Fruit fly (Drosophila melanogaster) whole organism, embryonic: Measurements from ENCODE around the gene Ubc7.
A peak's percentile ranks its signal among the peaks of the same experiment; 100 is the strongest.

Experiments
- CG10267 ChIP-seq: fragments of 200-800 bp; sonication (Bioruptor generic); optimal IDR thresholded peaks from 2 replicates; lab custom pipeline; 2018; ENCODE audit warnings: missing biosample characterization, mild to moderate bottlenecking, missing genetic modification characterization, moderate library complexity
- CG12071 ChIP-seq: fragments of 200-800 bp; sonication (Bioruptor generic); optimal IDR thresholded peaks from 3 replicates; lab custom pipeline; 2018; ENCODE audit warnings: missing biosample characterization, mild to moderate bottlenecking, missing genetic modification characterization
- CG12299 ChIP-seq: fragments of 200-800 bp; sonication (Bioruptor generic); optimal IDR thresholded peaks from 2 replicates; lab custom pipeline; 2018; ENCODE audit warnings: missing biosample characterization, mild to moderate bottlenecking, missing genetic modification characterization
- CG12391 ChIP-seq: fragments of 200-800 bp; sonication (Bioruptor generic); optimal IDR thresholded peaks from 3 replicates; lab custom pipeline; 2018; ENCODE audit warnings: missing biosample characterization, mild to moderate bottlenecking, missing genetic modification characterization, moderate library complexity
- CG12744 ChIP-seq: fragments of 200-800 bp; sonication (Bioruptor generic); optimal IDR thresholded peaks from 2 replicates; lab custom pipeline; 2016; ENCODE audit warnings: missing biosample characterization, missing genetic modification characterization
- CG13894 ChIP-seq: fragments of 200-800 bp; sonication (Bioruptor generic); optimal IDR thresholded peaks from 3 replicates; lab custom pipeline; 2018; ENCODE audit warnings: missing biosample characterization, mild to moderate bottlenecking, missing genetic modification characterization, moderate library complexity
- CG14014 ChIP-seq: fragments of 200-800 bp; sonication (Bioruptor generic); IDR thresholded peaks from 2 replicates; pipeline ENCODE4 v1.3.6; 2022; ENCODE audit warnings: missing biosample characterization, missing genetic modification characterization
- CG15601 ChIP-seq: fragments of 200-800 bp; sonication (Bioruptor generic); optimal IDR thresholded peaks from 3 replicates; lab custom pipeline; 2019; ENCODE audit warnings: missing biosample characterization, mild to moderate bottlenecking, missing genetic modification characterization, moderate library complexity
- CG15696 ChIP-seq: fragments of 200-800 bp; sonication (Bioruptor generic); optimal IDR thresholded peaks from 2 replicates; lab custom pipeline; 2019; ENCODE audit warnings: missing biosample characterization, mild to moderate bottlenecking, missing genetic modification characterization, moderate library complexity
- CG16813 ChIP-seq: fragments of 200-800 bp; sonication (Bioruptor generic); IDR thresholded peaks from 3 replicates; pipeline ENCODE4 v1.3.6; 2022; ENCODE audit warnings: missing biosample characterization, missing genetic modification characterization; ENCODE audit not compliant: partially characterized antibody
- CG2116 ChIP-seq: fragments of 200-800 bp; sonication (Bioruptor generic); optimal IDR thresholded peaks from 3 replicates; lab custom pipeline; 2018; ENCODE audit warnings: missing biosample characterization, mild to moderate bottlenecking, missing genetic modification characterization
- CG32532 ChIP-seq: fragments of 200-800 bp; sonication (Bioruptor generic); IDR thresholded peaks from 2 replicates; pipeline ENCODE4 v1.3.6; 2022; ENCODE audit warnings: missing biosample characterization, missing genetic modification characterization
- CG3847 ChIP-seq: fragments of 200-800 bp; sonication (Bioruptor generic); IDR thresholded peaks from 2 replicates; pipeline ENCODE4 v1.3.6; 2022; ENCODE audit warnings: missing biosample characterization, missing genetic modification characterization
- CG4707 ChIP-seq: fragments of 200-800 bp; sonication (Bioruptor generic); optimal IDR thresholded peaks from 2 replicates; lab custom pipeline; 2018; ENCODE audit warnings: missing biosample characterization, mild to moderate bottlenecking, missing genetic modification characterization, moderate library complexity
- CG4820 ChIP-seq: fragments of 200-800 bp; sonication (Bioruptor generic); optimal IDR thresholded peaks from 3 replicates; lab custom pipeline; 2016; ENCODE audit warnings: missing biosample characterization, missing genetic modification characterization
- CG7271 ChIP-seq: fragments of 200-800 bp; sonication (Bioruptor generic); optimal IDR thresholded peaks from 2 replicates; lab custom pipeline; 2018; ENCODE audit warnings: missing biosample characterization, mild to moderate bottlenecking, missing genetic modification characterization, moderate library complexity
- CG7372 ChIP-seq: fragments of 200-800 bp; sonication (Bioruptor generic); IDR thresholded peaks from 2 replicates; pipeline ENCODE4 v1.3.6; 2022; ENCODE audit warnings: missing biosample characterization, missing genetic modification characterization
- CG8281 ChIP-seq: fragments of 200-800 bp; sonication (Bioruptor generic); optimal IDR thresholded peaks from 2 replicates; lab custom pipeline; 2018; ENCODE audit warnings: missing biosample characterization, mild to moderate bottlenecking, missing genetic modification characterization, moderate library complexity
- CG8359 ChIP-seq: fragments of 200-800 bp; sonication (Bioruptor generic); optimal IDR thresholded peaks from 2 replicates; lab custom pipeline; 2017; ENCODE audit warnings: missing biosample characterization, mild to moderate bottlenecking, missing genetic modification characterization, borderline replicate concordance
- CG8924 ChIP-seq: fragments of 200-800 bp; optimal IDR thresholded peaks from 3 replicates; lab custom pipeline; 2019; ENCODE audit warnings: missing biosample characterization, mild to moderate bottlenecking, missing genetic modification characterization, moderate library complexity
- Chrac-16 ChIP-seq: fragments of 200-800 bp; sonication (Bioruptor generic); optimal IDR thresholded peaks from 3 replicates; lab custom pipeline; 2016; ENCODE audit warnings: missing biosample characterization, missing genetic modification characterization
- CkIIα-i1 ChIP-seq: fragments of 200-800 bp; sonication (Bioruptor generic); IDR thresholded peaks from 2 replicates; pipeline ENCODE4 v1.3.6; 2022; ENCODE audit warnings: missing biosample characterization, missing genetic modification characterization
- Dbx ChIP-seq: fragments of 200-800 bp; sonication (Bioruptor generic); IDR thresholded peaks from 3 replicates; pipeline ENCODE4 v1.3.6; 2022; ENCODE audit warnings: missing biosample characterization, missing genetic modification characterization
- Eip74EF ChIP-seq, 2 experiments: fragments of 200-800 bp in 1 of 2; fragments of >200 bp in 1 of 2; sonication (Bioruptor generic) in 1 of 2; optimal IDR thresholded peaks; 2 replicates each; lab custom pipeline; 2017 to 2019; ENCODE audit warnings: missing biosample characterization in 2 of 2, missing genetic modification characterization in 2 of 2, mild to moderate bottlenecking in 1 of 2, moderate library complexity in 1 of 2
- Fer1 ChIP-seq: fragments of 200-800 bp; sonication (Bioruptor generic); optimal IDR thresholded peaks from 2 replicates; lab custom pipeline; 2017; ENCODE audit warnings: missing biosample characterization, mild to moderate bottlenecking, missing genetic modification characterization
- Gsc ChIP-seq: fragments of 200-800 bp; sonication (Bioruptor generic); IDR thresholded peaks from 2 replicates; pipeline ENCODE4 v1.3.6; 2022; ENCODE audit warnings: missing biosample characterization, missing genetic modification characterization
- HmgZ ChIP-seq: fragments of 200-800 bp; sonication (Bioruptor generic); optimal IDR thresholded peaks from 2 replicates; lab custom pipeline; 2018; ENCODE audit warnings: missing biosample characterization, mild to moderate bottlenecking, missing genetic modification characterization
- NFAT ChIP-seq: fragments of 200-800 bp; sonication (Bioruptor generic); IDR thresholded peaks from 2 replicates; pipeline ENCODE4 v1.3.6; 2022; ENCODE audit warnings: missing biosample characterization, missing genetic modification characterization
- Oli ChIP-seq: fragments of 200-800 bp; sonication (Bioruptor generic); optimal IDR thresholded peaks from 2 replicates; lab custom pipeline; 2018; ENCODE audit warnings: missing biosample characterization, mild to moderate bottlenecking, missing genetic modification characterization, moderate library complexity
- Optix ChIP-seq: fragments of 200-800 bp; sonication (Bioruptor generic); IDR thresholded peaks from 3 replicates; pipeline ENCODE4 v1.3.6; 2022; ENCODE audit warnings: missing biosample characterization, missing genetic modification characterization
- Poxn ChIP-seq: fragments of 200-800 bp; sonication (Bioruptor generic); IDR thresholded peaks from 2 replicates; pipeline ENCODE4 v1.3.6; 2022; ENCODE audit warnings: missing biosample characterization, missing genetic modification characterization
- Ptx1 ChIP-seq: fragments of 200-800 bp; sonication (Bioruptor generic); IDR thresholded peaks from 2 replicates; pipeline ENCODE4 v1.3.6; 2022; ENCODE audit warnings: missing biosample characterization, missing genetic modification characterization
- Trl ChIP-seq, 3 experiments: fragments of >200 bp in 2 of 3; fragments of 200-800 bp in 1 of 3; sonication (Bioruptor generic) in 1 of 3; optimal IDR thresholded peaks; 2 replicates in 1 of 3; 3 replicates in 2 of 3; lab custom pipeline; 2016 to 2017; ENCODE audit warnings: missing biosample characterization in 1 of 3, missing genetic modification characterization in 1 of 3
- amos ChIP-seq: fragments of 200-800 bp; sonication (Bioruptor generic); IDR thresholded peaks from 2 replicates; pipeline ENCODE4 v1.3.6; 2022; ENCODE audit warnings: missing biosample characterization, missing genetic modification characterization; ENCODE audit not compliant: partially characterized antibody
- ash1 ChIP-seq: fragments of 200-800 bp; sonication (Bioruptor generic); optimal IDR thresholded peaks from 2 replicates; lab custom pipeline; 2018; ENCODE audit warnings: missing biosample characterization, mild to moderate bottlenecking, missing genetic modification characterization
- bsh ChIP-seq, 2 experiments: fragments of 200-800 bp; sonication (Bioruptor generic); optimal IDR thresholded peaks; 2 replicates each; lab custom pipeline; 2017 to 2018; ENCODE audit warnings: mild to moderate bottlenecking in 2 of 2, missing biosample characterization in 2 of 2, missing genetic modification characterization in 2 of 2, moderate library complexity in 1 of 2
- btn ChIP-seq: fragments of 200-800 bp; sonication (Bioruptor generic); optimal IDR thresholded peaks from 2 replicates; lab custom pipeline; 2016; ENCODE audit warnings: missing biosample characterization, missing genetic modification characterization
- caup ChIP-seq: fragments of 200-800 bp; sonication (Bioruptor generic); optimal IDR thresholded peaks from 3 replicates; lab custom pipeline; 2017; ENCODE audit warnings: missing biosample characterization, mild to moderate bottlenecking, missing genetic modification characterization, moderate library complexity; ENCODE audit not compliant: severe bottlenecking
- crc ChIP-seq: fragments of 200-800 bp; sonication (Bioruptor generic); optimal IDR thresholded peaks from 2 replicates; lab custom pipeline; 2016; ENCODE audit warnings: missing biosample characterization, missing genetic modification characterization
- crp ChIP-seq, 2 experiments: fragments of 200-800 bp; sonication (Bioruptor generic); optimal IDR thresholded peaks; 2 replicates in 1 of 2; 3 replicates in 1 of 2; lab custom pipeline; 2017; ENCODE audit warnings: missing biosample characterization in 2 of 2, missing genetic modification characterization in 2 of 2, mild to moderate bottlenecking in 1 of 2, moderate library complexity in 1 of 2
- fru ChIP-seq: fragments of >200 bp; optimal IDR thresholded peaks from 2 replicates; lab custom pipeline; 2017
- org-1 ChIP-seq: fragments of 200-800 bp; sonication (Bioruptor generic); optimal IDR thresholded peaks from 2 replicates; lab custom pipeline; 2017; ENCODE audit warnings: missing biosample characterization, missing genetic modification characterization
- pan ChIP-seq, 4 experiments: fragments of >200 bp in 3 of 4; fragments of 200-800 bp in 1 of 4; sonication (Bioruptor generic) in 1 of 4; optimal IDR thresholded peaks in 3 of 4; IDR thresholded peaks in 1 of 4; 2 replicates each; pipeline versions ENCODE4 v1.3.6 to Lab custom; 2017 to 2022; ENCODE audit warnings: missing biosample characterization in 2 of 4, missing genetic modification characterization in 2 of 4, mixed read lengths in 1 of 4
- slbo ChIP-seq: fragments of 200-800 bp; sonication (Bioruptor generic); IDR thresholded peaks from 2 replicates; pipeline ENCODE4 v1.3.6; 2022; ENCODE audit warnings: missing biosample characterization, missing genetic modification characterization
- trh ChIP-seq: fragments of 200-800 bp; sonication (Bioruptor generic); optimal IDR thresholded peaks from 2 replicates; lab custom pipeline; 2016; ENCODE audit warnings: missing biosample characterization, missing genetic modification characterization
- twi ChIP-seq: fragments of 200-800 bp; optimal IDR thresholded peaks from 2 replicates; lab custom pipeline; 2019; ENCODE audit warnings: missing biosample characterization, mild to moderate bottlenecking, missing genetic modification characterization, moderate library complexity
- vvl ChIP-seq: fragments of 200-800 bp; sonication (Bioruptor generic); IDR thresholded peaks from 2 replicates; pipeline ENCODE4 v1.3.6; 2022; ENCODE audit warnings: missing biosample characterization, missing genetic modification characterization
- zfh1 ChIP-seq: fragments of 200-800 bp; sonication (Bioruptor generic); IDR thresholded peaks from 3 replicates; pipeline ENCODE4 v1.3.6; 2022; ENCODE audit warnings: missing biosample characterization, missing genetic modification characterization

Gene Ubc7

dm6 chrX:16598978-16599664, 5.6 kb downstream of the Ubc7 start, which contains the start of the genes CG9784 and Nup153 (continued):
- TF ChIP-seq CG8359 (GFP tag; lab: Kevin White, UChicago) (no peak), zfh1 (no peak), CG12744 (GFP tag; lab: Kevin White, UChicago) (no peak), Gsc (no peak), CG12391 (tag; lab: Kevin White, UChicago) (no peak), CG7372 (GFP tag; lab: Robert Waterston, UW) (no peak), CG3847 (no peak), CG15601 (tag; lab: Kevin White, UChicago) (no peak), Dbx (GFP tag; lab: Robert Waterston, UW) (peak; percentile 37; the same call in 1 of the 3 replicates), fru (lab: Kevin White, UChicago) (no peak), CG10267 (no peak), pan (optimal IDR thresholded peaks at IDR 0.05; lab: Kevin White, UChicago) (no peak), pan (GFP tag; optimal IDR thresholded peaks at IDR 0.05 in 1 of 2, IDR thresholded peaks at IDR 0.05 in 1 of 2) (no peak), amos (GFP tag; lab: Robert Waterston, UW) (peak; percentile 98), CG32532 (GFP tag; lab: Robert Waterston, UW) (peak; percentile 26; the same call in 1 of the 2 replicates), crc (GFP tag; lab: Kevin White, UChicago) (no peak), Fer1 (no peak), Ptx1 (GFP tag; lab: Robert Waterston, UW) (no peak), org-1 (GFP tag; lab: Kevin White, UChicago) (no peak), Optix (GFP tag; lab: Robert Waterston, UW) (no peak), vvl (GFP tag; lab: Robert Waterston, UW) (no peak), CG14014 (no peak), CG8924 (tag; lab: Kevin White, UChicago) (peak; percentile 9), CkIIα-i1 (GFP tag; lab: Robert Waterston, UW) (no peak), CG15696 (tag; lab: Kevin White, UChicago) (no peak), CG4820 (GFP tag; lab: Kevin White, UChicago) (no peak), slbo (peak; percentile 44; the same call in 1 of the 2 replicates), Trl (optimal IDR thresholded peaks at IDR 0.05; lab: Kevin White, UChicago) (no peak), Trl (GFP tag; optimal IDR thresholded peaks at IDR 0.05; lab: Kevin White, UChicago) (no peak), CG8281 (tag; lab: Kevin White, UChicago) (no peak), btn (GFP tag; lab: Kevin White, UChicago) (no peak), bsh (GFP tag; optimal IDR thresholded peaks at IDR 0.05; lab: Kevin White, UChicago) (no peak), NFAT (peak; percentile 52; the same call in 1 of the 2 replicates), HmgZ (peak; percentile 34), CG4707 (no peak), Chrac-16 (GFP tag; lab: Kevin White, UChicago) (no peak), CG2116 (GFP tag; lab: Kevin White, UChicago) (peak; percentile 32), Oli (tag; lab: Kevin White, UChicago) (no peak), Poxn (GFP tag; lab: Robert Waterston, UW) (no peak), caup (GFP tag; lab: Kevin White, UChicago) (no peak), trh (GFP tag; lab: Kevin White, UChicago) (no peak), CG7271 (no peak), ash1 (GFP tag; lab: Kevin White, UChicago) (no peak), CG13894 (tag; lab: Kevin White, UChicago) (no peak), crp (GFP tag; optimal IDR thresholded peaks at IDR 0.05; lab: Kevin White, UChicago) (no peak), Eip74EF (GFP tag; optimal IDR thresholded peaks at IDR 0.05; lab: Kevin White, UChicago) (no peak), CG12299 (tag; lab: Kevin White, UChicago) (no peak), CG12071 (no peak), twi (tag; lab: Kevin White, UChicago) (no peak), CG16813 (GFP tag; lab: Robert Waterston, UW) (peak; percentile 96)
